Worm (Caenorhabditis elegans): ENCODE measurements around the gene rab-18.

The rab-18 gene

DNA sequence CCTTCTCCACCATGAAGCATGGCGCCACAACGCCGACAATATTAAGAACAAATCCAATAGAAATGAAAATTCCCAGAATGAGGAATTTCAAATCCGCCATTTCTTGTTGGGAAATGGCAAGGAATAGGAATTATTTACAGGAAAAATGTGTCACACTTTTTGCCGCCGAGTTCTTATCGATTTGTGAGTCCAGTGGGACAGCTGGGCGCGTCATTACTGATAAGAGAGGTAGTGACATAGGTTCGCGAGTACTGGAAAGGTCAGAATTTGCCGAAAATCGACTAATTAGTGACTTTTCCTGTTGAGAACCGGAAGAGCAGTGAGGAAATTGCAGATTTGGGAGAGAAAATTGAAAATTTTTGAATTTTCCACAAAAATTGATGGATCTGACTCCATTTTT is 52.3 kb downstream of the rab-18 start:
- no peak for TF ChIP-seq ahr-1 (tag; optimal IDR thresholded peaks at IDR 0.05)
- TF ChIP-seq elt-2 (tag; optimal IDR thresholded peaks at IDR 0.05): peak; percentile 37
